Worm (Caenorhabditis elegans) whole organism, late embryonic: ENCODE results near the gene fbxa-65.

ENCODE experiments used
- K02D7.2 ChIP-seq: sonication (generic microtip); optimal IDR thresholded peaks from 2 replicates; lab custom pipeline; 2017; ENCODE audit warnings: mild to moderate bottlenecking, missing genetic modification characterization, missing compliant biosample characterization
- ceh-30 ChIP-seq: fragments of 150-350 bp; optimal IDR thresholded peaks from 2 replicates; lab custom pipeline; 2014; ENCODE audit warnings: missing biosample characterization, missing genetic modification characterization
- ceh-34 ChIP-seq: sonication (generic microtip); optimal IDR thresholded peaks from 2 replicates; lab custom pipeline; 2016; ENCODE audit warnings: mild to moderate bottlenecking, missing genetic modification characterization, missing compliant biosample characterization
- elt-2 ChIP-seq: sonication (generic microtip); optimal IDR thresholded peaks from 2 replicates; lab custom pipeline; 2016; ENCODE audit warnings: missing genetic modification reagents, missing genetic modification characterization, missing compliant biosample characterization
- hlh-13 ChIP-seq: fragments of 200-800 bp; sonication (Bioruptor generic); optimal IDR thresholded peaks from 2 replicates; lab custom pipeline; 2018; ENCODE audit warnings: mild to moderate bottlenecking, missing genetic modification characterization, missing compliant biosample characterization
- rnt-1 ChIP-seq: sonication (generic microtip); optimal IDR thresholded peaks from 2 replicates; lab custom pipeline; 2016; ENCODE audit warnings: missing genetic modification characterization, missing compliant biosample characterization
- unc-3 ChIP-seq, 2 experiments: fragments of 200-800 bp in 1 of 2; sonication (Bioruptor generic) in 1 of 2; sonication (generic microtip) in 1 of 2; conservative IDR thresholded peaks in 1 of 2; optimal IDR thresholded peaks in 1 of 2; 2 replicates each; pipeline versions ENCODE4 v1.3.6 to Lab custom; 2016 to 2022; ENCODE audit warnings: missing compliant biosample characterization in 2 of 2, missing genetic modification characterization in 2 of 2, missing genetic modification reagents in 1 of 2
- unc-86 ChIP-seq: sonication (generic microtip); optimal IDR thresholded peaks from 2 replicates; lab custom pipeline; 2016; ENCODE audit warnings: missing genetic modification characterization, missing compliant biosample characterization

ce11 chrV:3358267-3358666 lies 12.0 kb upstream of the fbxa-65 start, which contains the start of gene C04E12.5:
- TF ChIP-seq ceh-34 (tag; lab: Kevin White, UChicago) (no peak), K02D7.2 (tag; lab: Kevin White, UChicago) (no peak), unc-3 (GFP tag; conservative IDR thresholded peaks at IDR 0.05; lab: Robert Waterston, UW) (no peak), unc-3 (tag; optimal IDR thresholded peaks at IDR 0.05; lab: Kevin White, UChicago) (no peak), unc-86 (no peak), ceh-30 (tag; lab: Kevin White, UChicago) (no peak), elt-2 (no peak), hlh-13 (no peak), rnt-1 (tag; lab: Kevin White, UChicago) (no peak)
